Fruit fly (Drosophila melanogaster): ENCODE results near the gene mthl7.
A peak's percentile ranks its signal among the peaks of the same experiment; 100 is the strongest.

mthl7 gene

dm6 chr3L:8197779-8198279 is 17.5 kb upstream of the mthl7 start, which contains the start of the genes UbcE2M and Dhps (continued):
- TF ChIP-seq CG18619 (GFP tag; optimal IDR thresholded peaks at IDR 0.05) (peak; percentile 79), nom (GFP tag; optimal IDR thresholded peaks at IDR 0.05) (peak; percentile 27), Fer1 (GFP tag; optimal IDR thresholded peaks at IDR 0.05) (peak; percentile 78), pan (optimal IDR thresholded peaks at IDR 0.05) (no peak), pan (GFP tag; optimal IDR thresholded peaks at IDR 0.05 in 1 of 2, IDR thresholded peaks at IDR 0.05 in 1 of 2) (peak in 1 of 2 experiments; percentile 57), CG8089 (GFP tag; optimal IDR thresholded peaks at IDR 0.05) (no peak), esg (GFP tag; conservative IDR thresholded peaks at IDR 0.05) (peak; percentile 66), mld (GFP tag; IDR thresholded peaks at IDR 0.05; ENCODE audit: partially characterized antibody) (peak; percentile 72; the same call in 2 of the 3 replicates), slp2 (GFP tag; optimal IDR thresholded peaks at IDR 0.05) (no peak), CG18011 (GFP tag; optimal IDR thresholded peaks at IDR 0.05) (peak; percentile 33), CG6854 (GFP tag; optimal IDR thresholded peaks at IDR 0.05) (no peak), wdn (GFP tag; IDR thresholded peaks at IDR 0.05) (peak; percentile 40; the same call in 1 of the 2 replicates), CG9876 (GFP tag; optimal IDR thresholded peaks at IDR 0.05) (peak; percentile 67), hbn (GFP tag; IDR thresholded peaks at IDR 0.05; ENCODE audit: partially characterized antibody) (peak; percentile 64), sens-2 (GFP tag; IDR thresholded peaks at IDR 0.05) (0 out of 2 replicates have a peak, but pooled peaks have one; percentile 32), hkb (optimal IDR thresholded peaks at IDR 0.05) (no peak), hkb (GFP tag; IDR thresholded peaks at IDR 0.05) (peak; percentile 50), gt (GFP tag; IDR thresholded peaks at IDR 0.05) (no peak), pum (GFP tag; optimal IDR thresholded peaks at IDR 0.05) (peak; percentile 38), dm (GFP tag; optimal IDR thresholded peaks at IDR 0.05) (peak; percentile 52), shn (GFP tag; optimal IDR thresholded peaks at IDR 0.05) (peak; percentile 24), CG3726 (GFP tag; IDR thresholded peaks at IDR 0.05) (peak; percentile 46; the same call in 1 of the 3 replicates), sna (GFP tag; IDR thresholded peaks at IDR 0.05; ENCODE audit: partially characterized antibody) (peak; percentile 60), CG13775 (GFP tag; optimal IDR thresholded peaks at IDR 0.05) (peak; percentile 85), toy (GFP tag; IDR thresholded peaks at IDR 0.05) (no peak), CG30431 (GFP tag; optimal IDR thresholded peaks at IDR 0.05) (peak; percentile 61), B-H2 (GFP tag; optimal IDR thresholded peaks at IDR 0.05) (peak; percentile 71), sr (GFP tag; IDR thresholded peaks at IDR 0.05) (no peak), CG14441 (GFP tag; IDR thresholded peaks at IDR 0.05) (peak; percentile 63; the same call in 1 of the 2 replicates), Adf1 (GFP tag; IDR thresholded peaks at IDR 0.05) (peak; percentile 27; the same call in 1 of the 2 replicates), CG16813 (GFP tag; IDR thresholded peaks at IDR 0.05; ENCODE audit: partially characterized antibody) (peak; percentile 82), CG34376 (GFP tag; optimal IDR thresholded peaks at IDR 0.05) (peak; percentile 11), Sry-β (GFP tag; optimal IDR thresholded peaks at IDR 0.05) (peak; percentile 95), Myb (GFP tag; optimal IDR thresholded peaks at IDR 0.05) (peak; percentile 66), trh (GFP tag; optimal IDR thresholded peaks at IDR 0.05) (peak; percentile 42), CG8478 (optimal IDR thresholded peaks at IDR 0.05) (no peak), cad (GFP tag; optimal IDR thresholded peaks at IDR 0.05) (no peak), ci (GFP tag; IDR thresholded peaks at IDR 0.05) (no peak), CG8359 (GFP tag; optimal IDR thresholded peaks at IDR 0.05; ENCODE audit: borderline replicate concordance) (peak; percentile 31), HLH3B (GFP tag; IDR thresholded peaks at IDR 0.05) (peak; percentile 56; the same call in 1 of the 2 replicates), Chrac-16 (GFP tag; optimal IDR thresholded peaks at IDR 0.05) (peak; percentile 67), slbo (GFP tag; IDR thresholded peaks at IDR 0.05) (peak; percentile 87), CG30403 (GFP tag; optimal IDR thresholded peaks at IDR 0.05) (peak; percentile 81), Sox100B (GFP tag; optimal IDR thresholded peaks at IDR 0.05) (no peak), CG14667 (GFP tag; IDR thresholded peaks at IDR 0.05) (peak; percentile 60), lilli (GFP tag; optimal IDR thresholded peaks at IDR 0.05) (peak; percentile 66), CG10209 (GFP tag; optimal IDR thresholded peaks at IDR 0.05) (peak; percentile 83), CG11504 (tag; optimal IDR thresholded peaks at IDR 0.05) (no peak), CG1233 (GFP tag; optimal IDR thresholded peaks at IDR 0.05) (peak; percentile 68), CG7928 (GFP tag; optimal IDR thresholded peaks at IDR 0.05) (peak; percentile 91), Lpt (GFP tag; optimal IDR thresholded peaks at IDR 0.05) (no peak), CG9215 (GFP tag; IDR thresholded peaks at IDR 0.05) (peak; percentile 85)
